Worm (Caenorhabditis elegans) whole organism, L1 larva: ENCODE results near the gene nspg-3.

Source experiments
- C16A3.4 ChIP-seq: fragments of 150-350 bp; optimal IDR thresholded peaks from 2 replicates; lab custom pipeline; 2014; ENCODE audit warnings: missing biosample characterization, missing genetic modification characterization
- C34B4.2 ChIP-seq: sonication (generic microtip); optimal IDR thresholded peaks from 2 replicates; lab custom pipeline; 2017; ENCODE audit warnings: mild to moderate bottlenecking, missing genetic modification characterization, missing compliant biosample characterization
- F16B12.6 ChIP-seq: fragments of 150-350 bp; optimal IDR thresholded peaks from 2 replicates; lab custom pipeline; 2014; ENCODE audit warnings: missing biosample characterization, missing genetic modification characterization
- Y116A8C.19 ChIP-seq: sonication (generic microtip); optimal IDR thresholded peaks from 2 replicates; lab custom pipeline; 2016; ENCODE audit warnings: missing compliant biosample characterization, missing genetic modification characterization, borderline replicate concordance
- aha-1 ChIP-seq: fragments of 150-350 bp; optimal IDR thresholded peaks from 2 replicates; lab custom pipeline; 2014; ENCODE audit warnings: missing biosample characterization, missing genetic modification characterization
- ama-1 ChIP-seq: fragments of 150-350 bp; optimal IDR thresholded peaks from 2 replicates; lab custom pipeline; 2014
- ceh-8 ChIP-seq: fragments of 200-800 bp; sonication (Bioruptor generic); optimal IDR thresholded peaks from 2 replicates; lab custom pipeline; 2018; ENCODE audit warnings: mild to moderate bottlenecking, missing genetic modification characterization, moderate library complexity, missing compliant biosample characterization
- ceh-88 ChIP-seq: fragments of 200-800 bp; sonication (Bioruptor generic); IDR thresholded peaks from 2 replicates; pipeline ENCODE4 v1.3.6; 2022; ENCODE audit warnings: missing genetic modification characterization, missing compliant biosample characterization
- efl-1 ChIP-seq, 4 experiments: fragments of 150-350 bp; optimal IDR thresholded peaks in 3 of 4; peaks in 1 of 4; 1 replicate in 1 of 4; 2 replicates in 3 of 4; lab custom pipeline; 2014; ENCODE audit warnings: missing biosample characterization in 2 of 4, missing genetic modification characterization in 2 of 4, missing genetic modification reagents in 2 of 4
- efl-3 ChIP-seq: fragments of 200-800 bp; sonication (Bioruptor generic); optimal IDR thresholded peaks from 2 replicates; lab custom pipeline; 2018; ENCODE audit warnings: mild to moderate bottlenecking, missing genetic modification characterization, missing compliant biosample characterization
- egl-27 ChIP-seq, 2 experiments: fragments of 150-350 bp in 1 of 2; sonication (generic microtip); optimal IDR thresholded peaks; 3 replicates each; lab custom pipeline; 2017 to 2018; ENCODE audit warnings: missing biosample characterization in 2 of 2, missing genetic modification characterization in 2 of 2, missing genetic modification reagents in 2 of 2
- elt-2 ChIP-seq: sonication (generic microtip); optimal IDR thresholded peaks from 2 replicates; lab custom pipeline; 2016; ENCODE audit warnings: missing genetic modification characterization, mild to moderate bottlenecking, inconsistent platforms, missing compliant biosample characterization, missing genetic modification reagents
- elt-3 ChIP-seq, 6 experiments: fragments of 150-350 bp in 1 of 6; sonication (generic microtip); optimal IDR thresholded peaks; 2 replicates each; lab custom pipeline; 2017 to 2018; ENCODE audit warnings: missing biosample characterization in 6 of 6, missing genetic modification characterization in 6 of 6, inconsistent platforms in 1 of 6
- ets-5 ChIP-seq: fragments of 200-800 bp; sonication (Bioruptor generic); IDR thresholded peaks from 2 replicates; pipeline ENCODE4 v1.3.6; 2022; ENCODE audit warnings: missing genetic modification characterization, missing compliant biosample characterization
- fkh-10 ChIP-seq: sonication (generic microtip); optimal IDR thresholded peaks from 2 replicates; lab custom pipeline; 2017; ENCODE audit warnings: missing biosample characterization, missing genetic modification reagents, missing genetic modification characterization
- fkh-4 ChIP-seq: sonication (generic microtip); optimal IDR thresholded peaks from 2 replicates; lab custom pipeline; 2016; ENCODE audit warnings: missing compliant biosample characterization, missing genetic modification characterization, borderline replicate concordance
- fkh-8 ChIP-seq: sonication (generic microtip); optimal IDR thresholded peaks from 2 replicates; lab custom pipeline; 2016; ENCODE audit warnings: mild to moderate bottlenecking, missing genetic modification characterization, missing compliant biosample characterization
- fos-1 ChIP-seq: fragments of 150-350 bp; optimal IDR thresholded peaks from 2 replicates; lab custom pipeline; 2014; ENCODE audit warnings: missing biosample characterization, missing genetic modification characterization
- grh-1 ChIP-seq: fragments of 200-800 bp; sonication (Bioruptor generic); IDR thresholded peaks from 2 replicates; pipeline ENCODE4 v1.3.6; 2022; ENCODE audit warnings: missing genetic modification reagents, missing genetic modification characterization, missing compliant biosample characterization
- hlh-4 ChIP-seq: sonication (generic microtip); optimal IDR thresholded peaks from 2 replicates; lab custom pipeline; 2016; ENCODE audit warnings: mild to moderate bottlenecking, missing genetic modification characterization, missing compliant biosample characterization
- irx-1 ChIP-seq: sonication (generic microtip); optimal IDR thresholded peaks from 2 replicates; lab custom pipeline; 2016; ENCODE audit warnings: missing genetic modification characterization, missing compliant biosample characterization
- jun-1 ChIP-seq: fragments of 150-350 bp; optimal IDR thresholded peaks from 2 replicates; lab custom pipeline; 2014; ENCODE audit warnings: missing biosample characterization, missing genetic modification reagents, missing genetic modification characterization
- lin-13 ChIP-seq: fragments of 150-350 bp; optimal IDR thresholded peaks from 2 replicates; lab custom pipeline; 2014; ENCODE audit warnings: missing biosample characterization, missing genetic modification reagents, missing genetic modification characterization
- lin-14 ChIP-seq: fragments of 200-800 bp; sonication (Bioruptor generic); optimal IDR thresholded peaks from 2 replicates; lab custom pipeline; 2018; ENCODE audit warnings: mild to moderate bottlenecking, missing genetic modification characterization, moderate library complexity, missing compliant biosample characterization
- lin-35 ChIP-seq, 2 experiments: fragments of 150-350 bp; optimal IDR thresholded peaks; 2 replicates each; lab custom pipeline; 2014; ENCODE audit warnings: missing biosample characterization in 2 of 2, missing genetic modification characterization in 2 of 2, missing genetic modification reagents in 2 of 2
- lsy-2 ChIP-seq, 2 experiments: fragments of 150-350 bp; optimal IDR thresholded peaks; 2 replicates each; lab custom pipeline; 2014; ENCODE audit warnings: missing biosample characterization in 2 of 2, missing genetic modification characterization in 2 of 2
- mep-1 ChIP-seq: fragments of 150-350 bp; optimal IDR thresholded peaks from 2 replicates; lab custom pipeline; 2014; ENCODE audit warnings: missing biosample characterization, missing genetic modification characterization
- nhr-19 ChIP-seq: fragments of 200-800 bp; sonication (Bioruptor generic); conservative IDR thresholded peaks from 2 replicates; pipeline ENCODE4 v1.3.6; 2022; ENCODE audit warnings: missing genetic modification characterization, missing compliant biosample characterization
- nhr-20 ChIP-seq: sonication (generic microtip); optimal IDR thresholded peaks from 2 replicates; lab custom pipeline; 2016; ENCODE audit warnings: mild to moderate bottlenecking, missing genetic modification characterization, missing compliant biosample characterization
- nhr-237 ChIP-seq: fragments of 150-350 bp; optimal IDR thresholded peaks from 2 replicates; lab custom pipeline; 2014; ENCODE audit warnings: missing biosample characterization, missing genetic modification characterization
- nhr-28 ChIP-seq: fragments of 150-350 bp; optimal IDR thresholded peaks from 2 replicates; lab custom pipeline; 2014; ENCODE audit warnings: missing biosample characterization, missing genetic modification characterization
- nhr-47 ChIP-seq: sonication (generic microtip); optimal IDR thresholded peaks from 2 replicates; lab custom pipeline; 2016; ENCODE audit warnings: mild to moderate bottlenecking, missing genetic modification characterization, moderate library complexity, missing compliant biosample characterization
- nhr-71 ChIP-seq: sonication (generic microtip); optimal IDR thresholded peaks from 2 replicates; lab custom pipeline; 2016; ENCODE audit warnings: mild to moderate bottlenecking, missing genetic modification characterization, moderate library complexity, missing compliant biosample characterization
- nhr-76 ChIP-seq: sonication (generic microtip); optimal IDR thresholded peaks from 2 replicates; lab custom pipeline; 2017; ENCODE audit warnings: missing biosample characterization, missing genetic modification characterization
- nhr-90 ChIP-seq: sonication (generic microtip); optimal IDR thresholded peaks from 2 replicates; lab custom pipeline; 2016; ENCODE audit warnings: mild to moderate bottlenecking, missing genetic modification characterization, missing compliant biosample characterization; ENCODE audit not compliant: poor library complexity
- pax-3 ChIP-seq: fragments of 200-800 bp; sonication (Bioruptor generic); optimal IDR thresholded peaks from 2 replicates; lab custom pipeline; 2018; ENCODE audit warnings: mild to moderate bottlenecking, missing genetic modification characterization, moderate library complexity, missing compliant biosample characterization
- rnt-1 ChIP-seq: sonication (generic microtip); optimal IDR thresholded peaks from 2 replicates; lab custom pipeline; 2016; ENCODE audit warnings: mild to moderate bottlenecking, missing genetic modification characterization, moderate library complexity, missing compliant biosample characterization
- skn-1 ChIP-seq: fragments of 150-350 bp; optimal IDR thresholded peaks from 2 replicates; lab custom pipeline; 2014; ENCODE audit warnings: missing biosample characterization, missing genetic modification characterization
- snpc-4 ChIP-seq: fragments of 150-350 bp; optimal IDR thresholded peaks from 2 replicates; lab custom pipeline; 2014; ENCODE audit warnings: missing biosample characterization, missing genetic modification characterization
- sox-4 ChIP-seq: sonication (generic microtip); optimal IDR thresholded peaks from 2 replicates; lab custom pipeline; 2016; ENCODE audit warnings: missing genetic modification characterization, missing compliant biosample characterization
- sup-37 ChIP-seq: fragments of 200-800 bp; sonication (Bioruptor generic); optimal IDR thresholded peaks from 2 replicates; lab custom pipeline; 2018; ENCODE audit warnings: mild to moderate bottlenecking, missing genetic modification characterization, missing compliant biosample characterization
- unc-130 ChIP-seq: fragments of 150-350 bp; optimal IDR thresholded peaks from 2 replicates; lab custom pipeline; 2017; ENCODE audit warnings: missing biosample characterization, missing genetic modification characterization, inconsistent platforms
- unc-30 ChIP-seq: sonication (generic microtip); optimal IDR thresholded peaks from 2 replicates; lab custom pipeline; 2017; ENCODE audit warnings: missing biosample characterization, missing genetic modification characterization
- unc-62 ChIP-seq: fragments of 150-350 bp; optimal IDR thresholded peaks from 2 replicates; lab custom pipeline; 2014; ENCODE audit warnings: missing biosample characterization, missing genetic modification reagents, missing genetic modification characterization
- unc-86 ChIP-seq: sonication (generic microtip); optimal IDR thresholded peaks from 2 replicates; lab custom pipeline; 2016; ENCODE audit warnings: missing genetic modification characterization, missing compliant biosample characterization
- unc-98 ChIP-seq: fragments of 200-800 bp; sonication (Bioruptor generic); IDR thresholded peaks from 2 replicates; pipeline ENCODE4 v1.3.6; 2022; ENCODE audit warnings: missing genetic modification characterization, missing compliant biosample characterization
- zag-1 ChIP-seq: fragments of 150-350 bp; optimal IDR thresholded peaks from 2 replicates; lab custom pipeline; 2014; ENCODE audit warnings: missing biosample characterization, missing genetic modification characterization
- ztf-4 ChIP-seq: fragments of 150-350 bp; optimal IDR thresholded peaks from 2 replicates; lab custom pipeline; 2014; ENCODE audit warnings: missing biosample characterization, missing genetic modification characterization

The nspg-3 gene

ce11 chrII:6047639-6048159 lies 43.9 kb upstream of the nspg-3 start, which contains the start of the genes R12C12.6 and ran-5 (continued):
- TF ChIP-seq ceh-88: 0 out of 2 replicates have a peak, but pooled peaks have one; percentile 40
- peak; percentile 90 for TF ChIP-seq nhr-47
- peak; percentile 89 to 91 for TF ChIP-seq lsy-2 (tag; optimal IDR thresholded peaks at IDR 0.05; lab: Kevin White, UChicago)
- peak; percentile 58 for TF ChIP-seq nhr-237 (tag; lab: Kevin White, UChicago)
- no peak for TF ChIP-seq hlh-4 (tag; lab: Kevin White, UChicago)
- TF ChIP-seq nhr-90: peak; percentile 88
- no peak for TF ChIP-seq unc-130
- peak; percentile 86 for TF ChIP-seq grh-1 (GFP tag; lab: Robert Waterston, UW)
- TF ChIP-seq nhr-76 (tag; lab: Kevin White, UChicago): no peak
- TF ChIP-seq lin-35 (GFP tag; optimal IDR thresholded peaks at IDR 0.05; lab: Kevin White, UChicago): peak; percentile 83 to 86
- TF ChIP-seq irx-1 (tag; lab: Kevin White, UChicago): peak; percentile 79
- TF ChIP-seq fkh-8 (tag; lab: Kevin White, UChicago): peak; percentile 69
- TF ChIP-seq lin-13 (GFP tag; lab: Kevin White, UChicago): peak; percentile 68
- peak; percentile 62 for TF ChIP-seq ztf-4 (tag; lab: Kevin White, UChicago)
- TF ChIP-seq mep-1 (tag; lab: Kevin White, UChicago): peak; percentile 93
- TF ChIP-seq fos-1: peak; percentile 79
- TF ChIP-seq unc-30: no peak
- peak; percentile 92 for TF ChIP-seq nhr-71
- peak; percentile 34 for TF ChIP-seq ama-1 (lab: Kevin White, UChicago)
- TF ChIP-seq Y116A8C.19 (tag; lab: Kevin White, UChicago): no peak
- TF ChIP-seq elt-3 (tag; optimal IDR thresholded peaks at IDR 0.05; lab: Kevin White, UChicago): peak in 2 of 6 experiments; percentile 33 to 78
- TF ChIP-seq snpc-4 (tag; lab: Kevin White, UChicago): peak; percentile 83
- no peak for TF ChIP-seq pax-3
- no peak for TF ChIP-seq C34B4.2 (tag; lab: Kevin White, UChicago)
- TF ChIP-seq nhr-28 (tag; lab: Kevin White, UChicago): no peak
- peak; percentile 69 for TF ChIP-seq ceh-8 (GFP tag; lab: Kevin White, UChicago)
- no peak for TF ChIP-seq unc-62
- no peak for TF ChIP-seq ets-5 (GFP tag; lab: Robert Waterston, UW)
- peak; percentile 64 for TF ChIP-seq fkh-4 (tag; lab: Kevin White, UChicago)
- peak; percentile 58 for TF ChIP-seq jun-1 (tag; lab: Kevin White, UChicago)
- TF ChIP-seq sox-4 (tag; lab: Kevin White, UChicago): peak; percentile 70
- TF ChIP-seq sup-37 (GFP tag; lab: Kevin White, UChicago): peak; percentile 69
- no peak for TF ChIP-seq aha-1 (tag; lab: Kevin White, UChicago)

ce11 chrII:6049546-6049945 lies 42.0 kb upstream of the nspg-3 start:
- peak in 1 of 2 experiments; percentile 9 for TF ChIP-seq lsy-2 (tag; optimal IDR thresholded peaks at IDR 0.05; lab: Kevin White, UChicago)
- TF ChIP-seq fkh-8 (tag; lab: Kevin White, UChicago): no peak
- no peak for TF ChIP-seq nhr-237 (tag; lab: Kevin White, UChicago)
- TF ChIP-seq C16A3.4 (tag; lab: Kevin White, UChicago): no peak
- no peak for TF ChIP-seq unc-98 (GFP tag; lab: Robert Waterston, UW)
- TF ChIP-seq egl-27 (tag; optimal IDR thresholded peaks at IDR 0.05; lab: Kevin White, UChicago): no peak
- TF ChIP-seq zag-1 (tag; lab: Kevin White, UChicago): no peak
- no peak for TF ChIP-seq ceh-8 (GFP tag; lab: Kevin White, UChicago)
- no peak for TF ChIP-seq ceh-88
- no peak for TF ChIP-seq unc-86
- peak; percentile 49 for TF ChIP-seq elt-2 (tag; lab: Kevin White, UChicago)
- no peak for TF ChIP-seq Y116A8C.19 (tag; lab: Kevin White, UChicago)
- TF ChIP-seq lin-35 (GFP tag; optimal IDR thresholded peaks at IDR 0.05; lab: Kevin White, UChicago): peak in 1 of 2 experiments; percentile 25
- no peak for TF ChIP-seq nhr-71
- no peak for TF ChIP-seq sox-4 (tag; lab: Kevin White, UChicago)
- peak in 3 of 6 experiments; percentile 13 to 73 (median 18) for TF ChIP-seq elt-3 (tag; optimal IDR thresholded peaks at IDR 0.05; lab: Kevin White, UChicago)
- TF ChIP-seq F16B12.6 (tag; lab: Kevin White, UChicago): no peak
- TF ChIP-seq nhr-20 (tag; lab: Kevin White, UChicago): peak; percentile 12
- TF ChIP-seq efl-1 (optimal IDR thresholded peaks at IDR 0.05; lab: Kevin White, UChicago): no peak
- peak in 1 of 2 experiments; percentile 89 for TF ChIP-seq efl-1 (GFP tag; optimal IDR thresholded peaks at IDR 0.05 in 1 of 2; lab: Kevin White, UChicago)
- TF ChIP-seq efl-3 (GFP tag; lab: Kevin White, UChicago): no peak
- no peak for TF ChIP-seq nhr-19 (GFP tag; lab: Robert Waterston, UW)
- no peak for TF ChIP-seq fkh-10 (GFP tag; lab: Kevin White, UChicago)
- TF ChIP-seq rnt-1: no peak
- TF ChIP-seq skn-1 (tag; lab: Kevin White, UChicago): no peak
- no peak for TF ChIP-seq ztf-4 (tag; lab: Kevin White, UChicago)
- no peak for TF ChIP-seq C34B4.2 (tag; lab: Kevin White, UChicago)
- TF ChIP-seq lin-14 (GFP tag; lab: Kevin White, UChicago): peak; percentile 21
